Fruit fly (Drosophila melanogaster): Measurements from ENCODE around the gene CG7156.

Gene CG7156

DNA sequence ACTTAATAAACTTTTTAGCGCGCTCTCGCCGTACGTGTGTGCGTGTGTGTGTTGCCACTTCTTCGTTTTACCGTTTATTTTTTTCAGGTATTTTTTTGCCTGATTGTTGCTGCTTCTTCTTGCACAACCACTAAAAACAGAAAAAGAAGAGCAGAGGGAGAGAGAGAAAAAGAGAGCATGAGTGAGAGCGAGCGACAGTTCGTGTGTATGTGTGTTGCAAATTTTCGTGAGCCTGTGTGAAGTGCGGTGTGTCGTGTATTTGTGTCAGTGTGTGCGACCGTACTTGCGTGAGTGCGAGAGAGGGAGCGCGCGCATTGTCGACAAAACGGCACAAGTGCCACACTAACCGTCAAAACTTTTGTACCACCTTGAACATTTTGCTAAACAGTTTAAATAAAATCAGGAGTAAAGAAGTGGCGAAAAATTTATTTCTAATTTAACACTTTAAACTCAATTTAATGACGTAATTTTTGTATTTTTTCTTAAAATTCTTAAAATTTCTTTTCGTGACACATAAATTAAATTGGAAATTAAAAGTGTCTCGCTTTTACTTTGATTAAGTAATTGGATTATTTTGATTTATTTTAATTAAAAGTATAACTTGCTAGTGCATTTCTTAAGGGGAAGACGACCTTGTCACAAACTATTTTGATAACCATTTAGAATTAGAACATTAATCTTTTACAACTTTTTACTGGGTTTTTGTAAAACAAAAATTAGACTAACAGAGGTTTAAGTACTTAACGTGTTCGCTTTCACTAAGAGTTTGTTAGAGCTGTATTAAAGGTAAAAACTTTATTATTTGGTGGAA lies 44.8 kb downstream of the CG7156 start:
- TF ChIP-seq CG3919 (GFP tag; optimal IDR thresholded peaks at IDR 0.05) = peak; percentile 21
- TF ChIP-seq Gug (GFP tag; IDR thresholded peaks at IDR 0.05) = no peak
- peak; percentile 50 for TF ChIP-seq Sox102F (GFP tag; optimal IDR thresholded peaks at IDR 0.05)
- no peak for TF ChIP-seq CG8119 (GFP tag; IDR thresholded peaks at IDR 0.05)
- peak; percentile 44 for TF ChIP-seq Hr4 (GFP tag; optimal IDR thresholded peaks at IDR 0.05)
- TF ChIP-seq Met (GFP tag; optimal IDR thresholded peaks at IDR 0.05) = peak; percentile 62
- peak; percentile 57 for TF ChIP-seq achi (GFP tag; optimal IDR thresholded peaks at IDR 0.05)
- no peak for TF ChIP-seq CG6163 (GFP tag; IDR thresholded peaks at IDR 0.05)
- TF ChIP-seq Eip93F (GFP tag; optimal IDR thresholded peaks at IDR 0.05) = peak; percentile 77
- peak; percentile 86 for TF ChIP-seq dsx (GFP tag; optimal IDR thresholded peaks at IDR 0.05; ENCODE audit: poor library complexity, severe bottlenecking)
- no peak for TF ChIP-seq CG15336 (GFP tag; IDR thresholded peaks at IDR 0.05)
- peak; percentile 81 for TF ChIP-seq net (GFP tag; optimal IDR thresholded peaks at IDR 0.05)
- peak; percentile 17 for TF ChIP-seq fkh (GFP tag; optimal IDR thresholded peaks at IDR 0.05)
- peak; percentile 11 for TF ChIP-seq Blimp-1 (GFP tag; optimal IDR thresholded peaks at IDR 0.05)
- peak; percentile 45 for TF ChIP-seq Hr39 (GFP tag; optimal IDR thresholded peaks at IDR 0.05)
- TF ChIP-seq CG34406 (GFP tag; optimal IDR thresholded peaks at IDR 0.05) = peak; percentile 23
- peak; percentile 49 for TF ChIP-seq Sox15 (GFP tag; optimal IDR thresholded peaks at IDR 0.05)
- no peak for TF ChIP-seq CG11762 (GFP tag; optimal IDR thresholded peaks at IDR 0.05; ENCODE audit: insufficient read depth)
- TF ChIP-seq lz (GFP tag; optimal IDR thresholded peaks at IDR 0.05) = peak; percentile 54
- peak; percentile 65 for TF ChIP-seq CG10669 (GFP tag; optimal IDR thresholded peaks at IDR 0.05)
- peak; percentile 92 for TF ChIP-seq CG9139 (GFP tag; optimal IDR thresholded peaks at IDR 0.05)
- TF ChIP-seq topi (GFP tag; optimal IDR thresholded peaks at IDR 0.05) = peak; percentile 54
- TF ChIP-seq CG6808 (GFP tag; optimal IDR thresholded peaks at IDR 0.05) = peak; percentile 86
- TF ChIP-seq CG32006 (GFP tag; optimal IDR thresholded peaks at IDR 0.05) = peak; percentile 67
- TF ChIP-seq CG31627 (GFP tag; optimal IDR thresholded peaks at IDR 0.05) = peak; percentile 58
- peak; percentile 92 for TF ChIP-seq CG16779 (tag; optimal IDR thresholded peaks at IDR 0.05)
- TF ChIP-seq fd59A (GFP tag; optimal IDR thresholded peaks at IDR 0.05) = peak; percentile 34
- TF ChIP-seq CG8632 (GFP tag; optimal IDR thresholded peaks at IDR 0.05) = peak; percentile 59
- TF ChIP-seq CG1621 (tag; optimal IDR thresholded peaks at IDR 0.05) = peak; percentile 91
- peak; percentile 17 for TF ChIP-seq cyc (GFP tag; optimal IDR thresholded peaks at IDR 0.05)
- peak; percentile 30 for TF ChIP-seq CG11902 (GFP tag; optimal IDR thresholded peaks at IDR 0.05)
- TF ChIP-seq Ets96B (tag; optimal IDR thresholded peaks at IDR 0.05) = peak; percentile 84
- peak; percentile 79 for TF ChIP-seq Lpt (GFP tag; optimal IDR thresholded peaks at IDR 0.05)
- peak; percentile 53 for TF ChIP-seq CG4318 (GFP tag; optimal IDR thresholded peaks at IDR 0.05)
- peak; percentile 96 for TF ChIP-seq CG6276 (GFP tag; optimal IDR thresholded peaks at IDR 0.05)
- peak; percentile 64 to 75 for TF ChIP-seq salr (GFP tag; optimal IDR thresholded peaks at IDR 0.05)
- TF ChIP-seq ss (GFP tag; optimal IDR thresholded peaks at IDR 0.05) = peak; percentile 95 to 96
- peak; percentile 74 for TF ChIP-seq esn (GFP tag; optimal IDR thresholded peaks at IDR 0.05)
- TF ChIP-seq Smox (GFP tag; optimal IDR thresholded peaks at IDR 0.05) = peak; percentile 63
- TF ChIP-seq fd85E (GFP tag; optimal IDR thresholded peaks at IDR 0.05) = peak; percentile 33
- TF ChIP-seq CG7368 (GFP tag; optimal IDR thresholded peaks at IDR 0.05) = peak; percentile 10
- peak; percentile 25 for TF ChIP-seq CG6792 (GFP tag; optimal IDR thresholded peaks at IDR 0.05)
- TF ChIP-seq dac (GFP tag; optimal IDR thresholded peaks at IDR 0.05) = peak; percentile 55
- peak; percentile 88 for TF ChIP-seq Eip78C (GFP tag)
- TF ChIP-seq CG6854 (GFP tag; optimal IDR thresholded peaks at IDR 0.05) = peak; percentile 86
- TF ChIP-seq Hr38 (GFP tag; optimal IDR thresholded peaks at IDR 0.05) = no peak
- TF ChIP-seq Sox14 (GFP tag; optimal IDR thresholded peaks at IDR 0.05) = peak; percentile 59
- TF ChIP-seq Ets21C (GFP tag; optimal IDR thresholded peaks at IDR 0.05) = peak; percentile 41
- TF ChIP-seq CG10631 (GFP tag; optimal IDR thresholded peaks at IDR 0.05) = peak; percentile 68
- peak; percentile 76 for TF ChIP-seq CG3032 (tag; optimal IDR thresholded peaks at IDR 0.05)
